Fruit fly (Drosophila melanogaster) whole organism, embryonic: ENCODE data around the gene CG4025.

Experiments used
- CG11504 ChIP-seq: fragments of 200-800 bp; sonication (Bioruptor generic); optimal IDR thresholded peaks from 3 replicates; lab custom pipeline; 2019; ENCODE audit warnings: missing biosample characterization, mild to moderate bottlenecking, missing genetic modification characterization, moderate library complexity
- CG11695 ChIP-seq: fragments of 200-800 bp; sonication (Bioruptor generic); IDR thresholded peaks from 3 replicates; pipeline ENCODE4 v1.3.6; 2022; ENCODE audit warnings: missing biosample characterization, missing genetic modification characterization
- CG11696 ChIP-seq: fragments of 200-800 bp; sonication (Bioruptor generic); IDR thresholded peaks from 2 replicates; pipeline ENCODE4 v1.3.6; 2022; ENCODE audit warnings: missing biosample characterization, missing genetic modification characterization
- CG12155 ChIP-seq: fragments of 200-800 bp; sonication (Bioruptor generic); optimal IDR thresholded peaks from 3 replicates; lab custom pipeline; 2016; ENCODE audit warnings: missing biosample characterization, missing genetic modification characterization
- CG12391 ChIP-seq: fragments of 200-800 bp; sonication (Bioruptor generic); optimal IDR thresholded peaks from 3 replicates; lab custom pipeline; 2018; ENCODE audit warnings: missing biosample characterization, mild to moderate bottlenecking, missing genetic modification characterization, moderate library complexity
- CG13287 ChIP-seq: fragments of 200-800 bp; sonication (Bioruptor generic); IDR thresholded peaks from 2 replicates; pipeline ENCODE4 v1.3.6; 2022; ENCODE audit warnings: missing biosample characterization, missing genetic modification characterization; ENCODE audit not compliant: partially characterized antibody
- CG14050 ChIP-seq: fragments of 200-800 bp; sonication (Bioruptor generic); IDR thresholded peaks from 3 replicates; pipeline ENCODE4 v1.3.6; 2022; ENCODE audit warnings: missing biosample characterization, missing genetic modification characterization
- CG15601 ChIP-seq: fragments of 200-800 bp; sonication (Bioruptor generic); optimal IDR thresholded peaks from 3 replicates; lab custom pipeline; 2019; ENCODE audit warnings: missing biosample characterization, mild to moderate bottlenecking, missing genetic modification characterization, moderate library complexity
- CG1647 ChIP-seq: fragments of 200-800 bp; sonication (Bioruptor generic); optimal IDR thresholded peaks from 3 replicates; lab custom pipeline; 2016; ENCODE audit warnings: missing biosample characterization, missing genetic modification characterization
- CG17359 ChIP-seq: fragments of 200-800 bp; sonication (Bioruptor generic); optimal IDR thresholded peaks from 3 replicates; lab custom pipeline; 2018; ENCODE audit warnings: missing biosample characterization, mild to moderate bottlenecking, missing genetic modification characterization, moderate library complexity
- CG17568 ChIP-seq: fragments of 200-800 bp; sonication (Bioruptor generic); optimal IDR thresholded peaks from 2 replicates; lab custom pipeline; 2018; ENCODE audit warnings: missing biosample characterization, mild to moderate bottlenecking, missing genetic modification characterization, moderate library complexity
- CG2199 ChIP-seq: fragments of 200-800 bp; sonication (Bioruptor generic); IDR thresholded peaks from 3 replicates; pipeline ENCODE4 v1.3.6; 2022; ENCODE audit warnings: missing biosample characterization, missing genetic modification characterization
- CG2875 ChIP-seq: fragments of 200-800 bp; sonication (Bioruptor generic); optimal IDR thresholded peaks from 2 replicates; lab custom pipeline; 2017; ENCODE audit warnings: missing biosample characterization, mild to moderate bottlenecking, missing genetic modification characterization, missing genetic modification reagents
- CG2889 ChIP-seq: fragments of 200-800 bp; sonication (Bioruptor generic); IDR thresholded peaks from 3 replicates; pipeline ENCODE4 v1.3.6; 2022; ENCODE audit warnings: missing biosample characterization, missing genetic modification characterization
- CG31365 ChIP-seq: fragments of 200-800 bp; sonication (Bioruptor generic); optimal IDR thresholded peaks from 2 replicates; lab custom pipeline; 2018; ENCODE audit warnings: missing biosample characterization, mild to moderate bottlenecking, missing genetic modification characterization
- CG34422 ChIP-seq: fragments of 200-800 bp; sonication (Bioruptor generic); IDR thresholded peaks from 3 replicates; pipeline ENCODE4 v1.3.6; 2022; ENCODE audit warnings: missing biosample characterization, missing genetic modification characterization
- CG42726 ChIP-seq: fragments of 200-800 bp; sonication (Bioruptor generic); IDR thresholded peaks from 2 replicates; pipeline ENCODE4 v1.3.6; 2022; ENCODE audit warnings: missing biosample characterization, missing genetic modification characterization; ENCODE audit not compliant: partially characterized antibody
- CG4360 ChIP-seq: fragments of 200-800 bp; sonication (Bioruptor generic); IDR thresholded peaks from 2 replicates; pipeline ENCODE4 v1.3.6; 2022; ENCODE audit warnings: missing biosample characterization, missing genetic modification characterization
- CG4424 ChIP-seq: fragments of 200-800 bp; sonication (Bioruptor generic); optimal IDR thresholded peaks from 3 replicates; lab custom pipeline; 2016; ENCODE audit warnings: missing biosample characterization, missing genetic modification characterization
- CG7786 ChIP-seq: fragments of 200-800 bp; sonication (Bioruptor generic); optimal IDR thresholded peaks from 2 replicates; lab custom pipeline; 2016; ENCODE audit warnings: missing biosample characterization, missing genetic modification characterization
- CG8359 ChIP-seq: fragments of 200-800 bp; sonication (Bioruptor generic); optimal IDR thresholded peaks from 2 replicates; lab custom pipeline; 2017; ENCODE audit warnings: missing biosample characterization, mild to moderate bottlenecking, missing genetic modification characterization, borderline replicate concordance
- CG9817 ChIP-seq: fragments of 200-800 bp; sonication (Bioruptor generic); optimal IDR thresholded peaks from 2 replicates; lab custom pipeline; 2018; ENCODE audit warnings: missing biosample characterization, mild to moderate bottlenecking, missing genetic modification characterization, moderate library complexity
- Dad ChIP-seq: fragments of 200-800 bp; sonication (Bioruptor generic); optimal IDR thresholded peaks from 3 replicates; lab custom pipeline; 2016; ENCODE audit warnings: missing biosample characterization, missing genetic modification characterization
- Dek ChIP-seq: fragments of 200-800 bp; sonication (Bioruptor generic); optimal IDR thresholded peaks from 3 replicates; lab custom pipeline; 2019; ENCODE audit warnings: missing biosample characterization, mild to moderate bottlenecking, missing genetic modification characterization, moderate library complexity
- E2f2 ChIP-seq: fragments of 200-800 bp; sonication (Bioruptor generic); IDR thresholded peaks from 2 replicates; pipeline ENCODE4 v1.3.6; 2022; ENCODE audit warnings: missing biosample characterization, missing genetic modification characterization
- Elba2 ChIP-seq: fragments of 200-800 bp; sonication (Bioruptor generic); optimal IDR thresholded peaks from 3 replicates; lab custom pipeline; 2016; ENCODE audit warnings: missing biosample characterization, missing genetic modification characterization
- Fer1 ChIP-seq: fragments of 200-800 bp; sonication (Bioruptor generic); optimal IDR thresholded peaks from 2 replicates; lab custom pipeline; 2017; ENCODE audit warnings: missing biosample characterization, mild to moderate bottlenecking, missing genetic modification characterization
- Gsc ChIP-seq: fragments of 200-800 bp; sonication (Bioruptor generic); IDR thresholded peaks from 2 replicates; pipeline ENCODE4 v1.3.6; 2022; ENCODE audit warnings: missing biosample characterization, missing genetic modification characterization
- H15 ChIP-seq: fragments of 200-800 bp; sonication (Bioruptor generic); IDR thresholded peaks from 3 replicates; pipeline ENCODE4 v1.3.6; 2022; ENCODE audit warnings: missing biosample characterization, missing genetic modification characterization
- Hr39 ChIP-seq: fragments of >200 bp; optimal IDR thresholded peaks from 2 replicates; lab custom pipeline; 2017
- Meics ChIP-seq: fragments of 200-800 bp; sonication (Bioruptor generic); optimal IDR thresholded peaks from 2 replicates; lab custom pipeline; 2017; ENCODE audit warnings: missing biosample characterization, mild to moderate bottlenecking, missing genetic modification characterization
- Rx ChIP-seq: fragments of 200-800 bp; sonication (Bioruptor generic); IDR thresholded peaks from 2 replicates; pipeline ENCODE4 v1.3.6; 2022; ENCODE audit warnings: missing biosample characterization, missing genetic modification characterization
- Sox100B ChIP-seq: fragments of 200-800 bp; sonication (Bioruptor generic); optimal IDR thresholded peaks from 3 replicates; lab custom pipeline; 2018; ENCODE audit warnings: missing biosample characterization, mild to moderate bottlenecking, missing genetic modification characterization
- Sox102F ChIP-seq: fragments of 200-800 bp; sonication (Bioruptor generic); optimal IDR thresholded peaks from 2 replicates; lab custom pipeline; 2018; ENCODE audit warnings: missing biosample characterization, mild to moderate bottlenecking, missing genetic modification characterization, moderate library complexity
- bcd ChIP-seq: fragments of 200-800 bp; sonication (Bioruptor generic); optimal IDR thresholded peaks from 2 replicates; lab custom pipeline; 2017; ENCODE audit warnings: missing biosample characterization, mild to moderate bottlenecking, missing genetic modification characterization
- ci ChIP-seq: fragments of 200-800 bp; sonication (Bioruptor generic); IDR thresholded peaks from 3 replicates; pipeline ENCODE4 v1.3.6; 2022; ENCODE audit warnings: missing biosample characterization, missing genetic modification characterization
- crc ChIP-seq: fragments of 200-800 bp; sonication (Bioruptor generic); optimal IDR thresholded peaks from 2 replicates; lab custom pipeline; 2016; ENCODE audit warnings: missing biosample characterization, missing genetic modification characterization
- danr ChIP-seq: fragments of 200-800 bp; sonication (Bioruptor generic); IDR thresholded peaks from 2 replicates; pipeline ENCODE4 v1.3.6; 2022; ENCODE audit warnings: missing biosample characterization, missing genetic modification characterization
- fd3F ChIP-seq: fragments of 200-800 bp; sonication (Bioruptor generic); optimal IDR thresholded peaks from 2 replicates; lab custom pipeline; 2018; ENCODE audit warnings: missing biosample characterization, mild to moderate bottlenecking, missing genetic modification characterization, moderate library complexity
- fd64A ChIP-seq: fragments of 200-800 bp; sonication (Bioruptor generic); optimal IDR thresholded peaks from 3 replicates; lab custom pipeline; 2018; ENCODE audit warnings: missing biosample characterization, mild to moderate bottlenecking, missing genetic modification characterization
- kah ChIP-seq: fragments of 200-800 bp; sonication (Bioruptor generic); optimal IDR thresholded peaks from 2 replicates; lab custom pipeline; 2018; ENCODE audit warnings: missing biosample characterization, mild to moderate bottlenecking, missing genetic modification characterization
- knrl ChIP-seq: fragments of 200-800 bp; sonication (Bioruptor generic); IDR thresholded peaks from 3 replicates; pipeline ENCODE4 v1.3.6; 2022; ENCODE audit warnings: missing biosample characterization, missing genetic modification characterization; ENCODE audit not compliant: partially characterized antibody
- maf-S ChIP-seq: fragments of 200-800 bp; sonication (Bioruptor generic); optimal IDR thresholded peaks from 2 replicates; lab custom pipeline; 2016; ENCODE audit warnings: missing biosample characterization, missing genetic modification characterization
- org-1 ChIP-seq: fragments of 200-800 bp; sonication (Bioruptor generic); optimal IDR thresholded peaks from 2 replicates; lab custom pipeline; 2017; ENCODE audit warnings: missing biosample characterization, missing genetic modification characterization
- peb ChIP-seq: fragments of 200-800 bp; sonication (Bioruptor generic); IDR thresholded peaks from 2 replicates; pipeline ENCODE4 v1.3.6; 2022; ENCODE audit warnings: missing biosample characterization, missing genetic modification characterization
- pum ChIP-seq: fragments of 200-800 bp; sonication (Bioruptor generic); optimal IDR thresholded peaks from 2 replicates; lab custom pipeline; 2016; ENCODE audit warnings: missing biosample characterization, missing genetic modification characterization
- run ChIP-seq: fragments of 200-800 bp; sonication (Bioruptor generic); optimal IDR thresholded peaks from 3 replicates; lab custom pipeline; 2018; ENCODE audit warnings: missing biosample characterization, mild to moderate bottlenecking, missing genetic modification characterization
- sens ChIP-seq: fragments of 200-800 bp; sonication (Bioruptor generic); peaks from one replicate; lab custom pipeline; 2016; ENCODE audit warnings: missing biosample characterization, missing genetic modification characterization
- sens-2 ChIP-seq: fragments of 200-800 bp; sonication (Bioruptor generic); IDR thresholded peaks from 2 replicates; pipeline ENCODE4 v1.3.6; 2022; ENCODE audit warnings: missing biosample characterization, missing genetic modification characterization
- sr ChIP-seq: fragments of 200-800 bp; sonication (Bioruptor generic); IDR thresholded peaks from 3 replicates; pipeline ENCODE4 v1.3.6; 2022; ENCODE audit warnings: missing biosample characterization, missing genetic modification characterization
- tx ChIP-seq: fragments of 200-800 bp; sonication (Bioruptor generic); optimal IDR thresholded peaks from 2 replicates; lab custom pipeline; 2016; ENCODE audit warnings: missing biosample characterization, missing genetic modification characterization

The CG4025 gene

DNA sequence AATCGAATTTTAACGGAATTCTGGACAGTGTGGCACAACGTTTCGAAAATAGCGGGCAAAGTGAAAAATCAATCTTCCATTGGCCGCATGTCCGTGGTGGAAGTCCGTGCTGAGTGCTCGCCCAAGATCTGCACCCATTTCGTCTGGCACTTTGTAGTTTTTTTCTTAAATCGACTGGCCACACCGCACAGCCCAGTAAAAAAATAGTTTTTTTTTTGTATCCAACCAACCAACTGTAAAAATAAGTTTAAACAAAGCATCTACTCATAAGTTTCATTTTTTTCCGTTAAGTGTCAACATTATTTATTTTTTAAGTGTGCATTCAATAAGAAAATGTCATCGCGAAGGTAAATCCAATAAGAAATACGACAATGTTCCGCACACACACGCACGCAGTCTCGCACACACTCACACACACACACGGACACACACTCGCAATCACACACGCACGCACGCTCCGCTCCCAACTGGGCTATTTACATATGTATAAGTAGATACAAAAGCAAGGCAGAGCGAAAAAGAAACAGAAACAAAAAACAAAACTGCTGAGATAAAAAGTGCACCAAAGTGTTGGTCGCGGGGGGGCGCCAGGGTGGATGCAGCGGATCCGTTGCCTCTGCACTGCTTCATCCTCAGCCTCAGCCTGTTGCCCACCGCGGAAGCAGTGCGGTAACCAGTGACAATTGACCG, 17.5 kb downstream of the CG4025 start, which contains the start of gene csw (continued):
- TF ChIP-seq ci (GFP tag; lab: Robert Waterston, UW) (peak; percentile 65; the same call in 1 of the 3 replicates), CG17568 (GFP tag; lab: Kevin White, UChicago) (no peak), CG42726 (peak; percentile 67), CG12391 (tag; lab: Kevin White, UChicago) (peak; percentile 33), CG1647 (peak; percentile 30), knrl (GFP tag; lab: Robert Waterston, UW) (peak; percentile 21; the same call in 1 of the 3 replicates), CG7786 (GFP tag; lab: Kevin White, UChicago) (peak; percentile 51), CG9817 (tag; lab: Kevin White, UChicago) (peak; percentile 22), crc (GFP tag; lab: Kevin White, UChicago) (no peak), bcd (GFP tag; lab: Kevin White, UChicago) (peak; percentile 30), pum (GFP tag; lab: Kevin White, UChicago) (peak; percentile 53), fd3F (no peak), peb (GFP tag; lab: Robert Waterston, UW) (no peak), tx (peak; percentile 49), Rx (GFP tag; lab: Robert Waterston, UW) (peak; percentile 37; the same call in 1 of the 2 replicates), E2f2 (GFP tag; lab: Robert Waterston, UW) (peak; percentile 83), CG13287 (peak; percentile 24; the same call in 1 of the 2 replicates), Gsc (GFP tag; lab: Robert Waterston, UW) (no peak), Sox100B (no peak), CG4360 (GFP tag; lab: Robert Waterston, UW) (no peak), Dad (GFP tag; lab: Kevin White, UChicago) (peak; percentile 26), CG2889 (GFP tag; lab: Robert Waterston, UW) (no peak), CG15601 (tag; lab: Kevin White, UChicago) (peak; percentile 40), CG17359 (peak; percentile 38)

DNA sequence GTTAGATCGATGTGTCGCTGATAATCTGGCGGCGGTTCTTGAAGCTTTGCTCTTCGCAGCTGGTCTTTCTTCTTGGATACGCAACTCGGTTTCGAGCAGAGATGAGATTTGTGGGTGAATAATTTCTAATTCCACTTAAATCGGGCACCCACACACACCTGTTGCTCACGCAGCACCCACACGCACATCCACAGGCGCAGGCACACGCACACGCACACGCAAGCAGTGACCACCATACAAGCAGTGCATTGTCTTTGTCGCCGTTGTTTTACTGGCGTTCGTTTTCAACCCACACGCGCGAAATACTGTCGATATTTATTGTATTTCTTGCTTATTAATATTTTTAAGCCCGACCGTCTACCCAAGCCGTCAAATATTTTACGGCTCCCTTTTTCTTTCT, 19.6 kb downstream of the CG4025 start:
- TF ChIP-seq Elba2 (GFP tag; lab: Kevin White, UChicago) (no peak), maf-S (no peak), CG8359 (GFP tag; lab: Kevin White, UChicago) (no peak), Hr39 (lab: Kevin White, UChicago) (peak; percentile 90), CG11695 (GFP tag; lab: Robert Waterston, UW) (no peak), sr (GFP tag; lab: Robert Waterston, UW) (peak; percentile 86), CG14050 (GFP tag; lab: Robert Waterston, UW) (no peak), sens (GFP tag; lab: Kevin White, UChicago) (no peak), sens-2 (GFP tag; lab: Robert Waterston, UW) (no peak), Fer1 (GFP tag; lab: Kevin White, UChicago) (no peak), kah (GFP tag; lab: Kevin White, UChicago) (peak; percentile 75), CG31365 (peak; percentile 92), Dek (tag; lab: Kevin White, UChicago) (no peak), fd64A (no peak), danr (GFP tag; lab: Robert Waterston, UW) (no peak), H15 (no peak), CG11696 (GFP tag; lab: Robert Waterston, UW) (no peak), Sox102F (no peak), org-1 (GFP tag; lab: Kevin White, UChicago) (no peak), CG17359 (no peak), CG4424 (GFP tag; lab: Kevin White, UChicago) (no peak), CG11504 (tag; lab: Kevin White, UChicago) (no peak), Meics (GFP tag; lab: Kevin White, UChicago) (no peak), run (tag; lab: Kevin White, UChicago) (no peak), CG12155 (no peak), peb (GFP tag; lab: Robert Waterston, UW) (no peak), CG2875 (no peak), CG34422 (no peak), CG2889 (GFP tag; lab: Robert Waterston, UW) (no peak), CG2199 (0 out of 3 replicates have a peak, but pooled peaks have one; percentile 35)
